Worm (Caenorhabditis elegans): Measurements from ENCODE around the gene K08H2.2.
A peak's percentile ranks its signal among the peaks of the same experiment; 100 is the strongest.

The K08H2.2 gene

DNA sequence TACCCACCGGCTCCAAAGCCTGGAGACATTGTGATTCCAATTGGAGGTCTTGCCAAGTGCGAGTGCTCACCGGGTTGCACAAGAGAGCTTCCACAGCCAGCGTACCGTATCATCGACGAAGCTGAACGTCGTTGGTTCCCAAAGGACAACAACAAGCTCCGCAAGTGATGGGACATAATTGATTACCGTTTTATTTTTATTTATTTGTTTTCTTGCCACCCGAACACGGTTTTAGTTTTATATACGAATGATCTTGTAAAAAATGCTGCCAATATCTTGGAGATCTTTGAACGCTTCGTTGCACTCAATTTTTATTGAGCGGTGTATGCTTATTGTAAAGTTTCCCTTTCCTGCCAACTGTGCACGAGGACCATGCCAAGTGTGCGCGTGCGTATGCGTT is 3.4 kb upstream of the K08H2.2 start, which contains the start of gene K08H2.4:
K08H2.4 (plus strand) TSS at position 301 of the 400 bp plus-strand sequence.
- TF ChIP-seq med-1 (GFP tag; optimal IDR thresholded peaks at IDR 0.05; ENCODE audit: insufficient read depth) (no peak), T22C8.4 (GFP tag; IDR thresholded peaks at IDR 0.05) (no peak), flt-1 (GFP tag; IDR thresholded peaks at IDR 0.05) (no peak), ref-1 (GFP tag; conservative IDR thresholded peaks at IDR 0.05) (no peak), tab-1 (GFP tag; IDR thresholded peaks at IDR 0.05) (no peak), ztf-29 (GFP tag; IDR thresholded peaks at IDR 0.05) (no peak), cog-1 (tag; optimal IDR thresholded peaks at IDR 0.05) (no peak), klf-2 (GFP tag; conservative IDR thresholded peaks at IDR 0.05) (no peak), ztf-23 (GFP tag; IDR thresholded peaks at IDR 0.05) (no peak)

DNA sequence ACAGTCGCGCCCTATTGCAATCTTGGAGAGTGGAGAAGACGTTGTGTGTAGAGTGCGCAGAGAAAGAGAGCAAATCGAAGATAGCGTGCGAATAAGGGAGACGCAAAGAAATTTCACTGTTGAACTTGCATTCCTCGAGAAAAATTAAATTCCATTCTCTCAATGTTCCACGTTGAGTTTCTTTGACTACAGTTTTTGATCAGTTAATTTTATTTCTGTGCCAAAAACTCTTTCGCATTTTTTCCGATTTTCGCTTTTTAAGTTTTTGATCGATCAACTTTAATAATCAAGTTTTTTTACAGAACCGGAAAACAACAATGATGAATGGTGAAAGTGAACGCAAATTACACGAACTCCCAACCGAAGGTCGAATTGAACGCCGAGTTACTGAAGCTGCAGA is 2.3 kb upstream of the K08H2.2 start, which contains the start of gene K08H2.3:
K08H2.3 (plus strand) TSS at position 301 of the 400 bp plus-strand sequence.
- no peak for TF ChIP-seq tab-1 (GFP tag; IDR thresholded peaks at IDR 0.05)
- no peak for TF ChIP-seq cog-1 (tag; optimal IDR thresholded peaks at IDR 0.05)
- TF ChIP-seq T22C8.4 (GFP tag; IDR thresholded peaks at IDR 0.05) = no peak
- TF ChIP-seq ztf-29 (GFP tag; IDR thresholded peaks at IDR 0.05) = no peak
- TF ChIP-seq flt-1 (GFP tag; IDR thresholded peaks at IDR 0.05) = no peak
- TF ChIP-seq klf-2 (GFP tag; conservative IDR thresholded peaks at IDR 0.05) = no peak
- TF ChIP-seq ztf-23 (GFP tag; IDR thresholded peaks at IDR 0.05) = no peak
- TF ChIP-seq ref-1 (GFP tag; conservative IDR thresholded peaks at IDR 0.05) = no peak
- no peak for TF ChIP-seq med-1 (GFP tag; optimal IDR thresholded peaks at IDR 0.05; ENCODE audit: insufficient read depth)

DNA sequence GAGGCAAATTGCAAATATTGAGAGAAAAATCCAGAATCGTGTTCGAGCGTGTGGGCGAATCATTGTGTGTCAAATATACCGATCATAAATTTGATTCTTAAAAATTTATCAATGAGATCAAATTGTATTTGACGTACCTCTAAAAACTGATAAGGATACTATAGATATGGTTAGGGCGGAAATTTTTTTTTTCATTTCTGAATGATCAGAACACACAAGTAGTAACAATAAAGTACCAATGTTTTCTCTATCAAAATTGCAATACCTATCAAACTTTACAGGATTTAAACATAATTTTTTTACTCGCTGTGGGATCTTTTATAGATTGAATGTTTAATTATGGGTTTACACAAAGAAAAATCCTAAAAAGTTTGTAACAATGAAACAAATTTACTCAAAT is 2.5 kb downstream of the K08H2.2 start, which contains the start of gene bgnt-1.5:
bgnt-1.5 (minus strand) TSS at position 101 of the 400 bp plus-strand sequence.
- TF ChIP-seq cog-1 (tag; optimal IDR thresholded peaks at IDR 0.05) = no peak

DNA sequence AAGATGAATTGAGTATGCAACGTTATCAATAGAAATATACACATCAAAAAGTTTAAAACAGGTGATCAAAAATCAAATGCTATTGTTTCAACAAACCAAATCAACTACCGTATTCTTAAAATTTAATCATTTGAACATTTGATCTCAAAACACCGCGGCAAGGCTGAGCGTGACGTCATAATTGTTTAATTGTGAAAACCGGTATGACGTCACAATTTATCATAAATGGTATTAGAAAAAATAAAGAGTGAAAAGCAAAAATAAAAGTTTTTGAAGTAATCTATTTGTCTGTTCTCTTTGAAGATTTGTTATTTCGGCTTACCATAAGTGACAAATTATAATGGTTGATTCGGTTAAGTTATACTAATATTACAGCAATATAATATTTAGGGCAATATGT is 7.0 kb downstream of the K08H2.2 start:
- TF ChIP-seq med-1 (GFP tag; optimal IDR thresholded peaks at IDR 0.05; ENCODE audit: insufficient read depth) = no peak
- no peak for TF ChIP-seq cog-1 (tag; optimal IDR thresholded peaks at IDR 0.05)
- no peak for TF ChIP-seq flt-1 (GFP tag; IDR thresholded peaks at IDR 0.05)
- TF ChIP-seq tab-1 (GFP tag; IDR thresholded peaks at IDR 0.05) = no peak
- TF ChIP-seq klf-2 (GFP tag; conservative IDR thresholded peaks at IDR 0.05) = no peak
- TF ChIP-seq T22C8.4 (GFP tag; IDR thresholded peaks at IDR 0.05) = no peak

DNA sequence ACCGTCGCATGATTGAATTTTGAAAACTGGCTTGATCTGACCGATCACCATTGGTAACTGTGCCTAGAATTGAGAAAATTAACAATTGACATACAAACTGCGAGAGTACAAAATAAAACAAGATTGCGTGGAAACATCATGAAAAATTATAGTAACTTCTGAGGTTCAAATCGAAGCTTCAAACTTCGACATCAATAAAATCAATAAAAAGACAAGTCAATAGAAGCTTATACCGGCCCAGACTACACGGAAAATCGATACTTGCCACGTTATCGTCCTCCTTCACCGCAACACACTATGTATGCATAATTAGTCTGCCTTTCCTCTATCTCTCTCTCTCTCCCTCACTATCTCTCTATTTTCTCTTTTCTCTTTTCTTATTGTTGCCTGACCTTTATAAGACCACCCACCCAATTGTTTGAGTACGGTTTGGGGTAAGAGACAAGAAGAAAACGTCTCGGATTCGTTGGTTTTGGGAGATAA is 8.1 kb downstream of the K08H2.2 start, which contains the start of gene skr-21:
skr-21 (minus strand) TSS at position 51 of the 483 bp plus-strand sequence.
- TF ChIP-seq klf-2 (GFP tag; conservative IDR thresholded peaks at IDR 0.05) (no peak), ref-1 (GFP tag; conservative IDR thresholded peaks at IDR 0.05) (no peak), tab-1 (GFP tag; IDR thresholded peaks at IDR 0.05) (no peak), ztf-23 (GFP tag; IDR thresholded peaks at IDR 0.05) (no peak), cog-1 (tag; optimal IDR thresholded peaks at IDR 0.05) (peak; percentile 35), T22C8.4 (GFP tag; IDR thresholded peaks at IDR 0.05) (peak; percentile 87), ztf-29 (GFP tag; IDR thresholded peaks at IDR 0.05) (no peak), flt-1 (GFP tag; IDR thresholded peaks at IDR 0.05) (no peak; the same call in 1 of the 2 replicates), med-1 (GFP tag; optimal IDR thresholded peaks at IDR 0.05; ENCODE audit: insufficient read depth) (no peak)

DNA sequence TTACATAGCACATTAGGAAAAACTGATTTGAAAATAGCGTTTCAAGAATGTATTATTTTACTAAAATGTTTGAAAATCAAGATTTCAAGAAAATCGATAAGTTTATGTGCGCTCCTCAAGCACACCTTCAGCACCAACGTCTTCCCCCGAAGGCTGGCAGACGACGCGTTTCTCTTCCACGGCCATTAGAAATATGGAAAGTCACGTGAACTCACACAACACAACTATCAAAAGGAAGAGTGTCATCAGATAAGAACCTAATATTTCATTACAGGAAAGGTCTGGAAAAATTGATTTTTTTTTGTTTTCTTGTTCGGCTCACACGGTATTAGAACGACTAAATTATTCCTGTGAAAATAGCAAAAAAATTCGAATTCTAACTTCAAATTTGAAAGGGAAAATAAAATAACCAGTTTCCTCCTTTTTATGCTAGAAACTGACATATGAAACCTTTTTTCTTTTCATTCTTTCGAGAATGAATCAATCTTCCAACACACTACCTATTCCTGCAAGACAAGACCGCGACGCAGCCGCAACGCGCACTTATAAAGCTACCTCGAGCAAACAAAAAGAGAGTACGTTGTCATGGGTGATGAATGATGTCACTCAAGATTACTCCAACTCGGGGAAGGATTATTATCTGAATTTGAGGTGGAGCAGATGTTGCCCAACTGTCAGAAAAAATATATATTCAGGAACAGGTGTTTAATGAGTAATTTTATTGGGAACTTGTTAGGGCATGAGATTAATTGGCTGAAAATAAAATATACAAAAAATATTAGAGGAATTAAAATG is 9.5 kb downstream of the K08H2.2 start:
- TF ChIP-seq cog-1 (tag; optimal IDR thresholded peaks at IDR 0.05) (peak; percentile 17), ztf-23 (GFP tag; IDR thresholded peaks at IDR 0.05) (no peak)

DNA sequence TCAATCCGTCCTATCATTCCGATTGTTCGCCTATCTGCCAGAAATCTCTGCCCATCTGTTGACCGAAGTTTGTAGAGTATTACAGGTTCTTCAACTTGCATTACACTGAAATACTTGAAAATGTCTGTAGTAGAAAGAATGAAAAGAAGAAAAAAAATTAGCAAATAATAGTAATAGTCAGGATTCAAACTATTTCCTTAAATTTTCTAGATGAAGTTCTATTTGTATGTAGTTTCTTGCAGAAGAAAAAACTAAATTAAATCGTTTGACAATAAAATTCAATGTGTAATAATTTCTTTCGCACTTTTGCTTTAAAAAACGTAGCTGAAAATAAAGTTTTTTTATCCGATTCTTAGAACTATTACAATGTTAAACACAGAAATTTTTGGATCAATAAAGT is 10.2 kb downstream of the K08H2.2 start, which contains the start of gene skr-19:
skr-19 (minus strand) TSS at position 101 of the 400 bp plus-strand sequence.
- TF ChIP-seq cog-1 (tag; optimal IDR thresholded peaks at IDR 0.05) (no peak), ztf-29 (GFP tag; IDR thresholded peaks at IDR 0.05) (no peak), klf-2 (GFP tag; conservative IDR thresholded peaks at IDR 0.05) (no peak), T22C8.4 (GFP tag; IDR thresholded peaks at IDR 0.05) (no peak), tab-1 (GFP tag; IDR thresholded peaks at IDR 0.05) (no peak), med-1 (GFP tag; optimal IDR thresholded peaks at IDR 0.05; ENCODE audit: insufficient read depth) (no peak), flt-1 (GFP tag; IDR thresholded peaks at IDR 0.05) (no peak), ref-1 (GFP tag; conservative IDR thresholded peaks at IDR 0.05) (no peak), ztf-23 (GFP tag; IDR thresholded peaks at IDR 0.05) (no peak)

DNA sequence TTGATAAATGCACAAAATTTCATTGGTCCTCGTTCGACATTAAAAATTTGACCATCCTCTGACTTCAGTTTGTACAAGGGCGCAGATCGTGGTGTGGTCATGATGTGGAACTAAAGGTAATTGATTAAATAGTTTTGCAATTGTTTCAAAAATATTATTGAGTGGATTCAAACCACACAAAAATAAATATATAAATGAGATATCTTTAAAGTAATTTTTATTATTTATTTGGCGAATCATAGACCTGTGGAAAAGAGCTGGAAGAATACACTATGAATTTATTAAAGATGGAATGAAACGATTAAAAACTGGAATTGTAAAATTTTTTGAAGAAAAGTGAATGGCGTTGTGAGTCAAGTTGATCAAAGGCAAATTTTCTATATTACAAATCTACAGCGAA is 11.3 kb downstream of the K08H2.2 start, which contains the start of gene skr-20:
skr-20 (minus strand) TSS at position 101 of the 400 bp plus-strand sequence.
- no peak for TF ChIP-seq ztf-23 (GFP tag; IDR thresholded peaks at IDR 0.05)
- no peak for TF ChIP-seq cog-1 (tag; optimal IDR thresholded peaks at IDR 0.05)
- no peak for TF ChIP-seq T22C8.4 (GFP tag; IDR thresholded peaks at IDR 0.05)
- TF ChIP-seq tab-1 (GFP tag; IDR thresholded peaks at IDR 0.05) = no peak
- no peak for TF ChIP-seq ref-1 (GFP tag; conservative IDR thresholded peaks at IDR 0.05)
- TF ChIP-seq med-1 (GFP tag; optimal IDR thresholded peaks at IDR 0.05; ENCODE audit: insufficient read depth) = no peak
- TF ChIP-seq klf-2 (GFP tag; conservative IDR thresholded peaks at IDR 0.05) = no peak
- TF ChIP-seq ztf-29 (GFP tag; IDR thresholded peaks at IDR 0.05) = no peak
- no peak for TF ChIP-seq flt-1 (GFP tag; IDR thresholded peaks at IDR 0.05)

DNA sequence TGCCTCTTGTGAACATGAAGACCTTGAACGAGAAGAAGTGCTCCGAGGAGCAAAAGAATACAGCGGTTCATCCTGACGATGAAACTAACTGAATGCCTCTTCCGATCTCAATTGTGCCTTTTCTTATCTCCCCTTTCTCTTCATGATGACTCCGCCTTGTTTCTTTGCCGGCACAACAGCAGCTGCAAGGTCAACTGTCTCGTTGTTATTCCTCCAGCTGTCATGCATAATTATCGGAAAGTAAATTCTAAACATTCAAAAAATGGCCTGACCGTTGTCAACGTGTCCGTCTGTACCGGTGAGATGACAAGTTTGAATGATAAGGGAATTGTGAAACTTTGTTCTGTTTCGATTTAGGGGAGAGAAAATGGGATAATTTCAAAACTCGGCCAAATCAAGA is 13.4 kb downstream of the K08H2.2 start, which contains the start of gene asp-4:
asp-4 (minus strand) TSS at position 106 of the 400 bp plus-strand sequence.
- TF ChIP-seq ref-1 (GFP tag; conservative IDR thresholded peaks at IDR 0.05) (no peak), flt-1 (GFP tag; IDR thresholded peaks at IDR 0.05) (no peak), tab-1 (GFP tag; IDR thresholded peaks at IDR 0.05) (no peak), klf-2 (GFP tag; conservative IDR thresholded peaks at IDR 0.05) (no peak), ztf-23 (GFP tag; IDR thresholded peaks at IDR 0.05) (no peak), ztf-29 (GFP tag; IDR thresholded peaks at IDR 0.05) (no peak), T22C8.4 (GFP tag; IDR thresholded peaks at IDR 0.05) (no peak), cog-1 (tag; optimal IDR thresholded peaks at IDR 0.05) (no peak), med-1 (GFP tag; optimal IDR thresholded peaks at IDR 0.05; ENCODE audit: insufficient read depth) (no peak)

Measured in whole organism, midembryonic.